Fruit fly (Drosophila melanogaster): ENCODE data around the gene CG7322.

DNA sequence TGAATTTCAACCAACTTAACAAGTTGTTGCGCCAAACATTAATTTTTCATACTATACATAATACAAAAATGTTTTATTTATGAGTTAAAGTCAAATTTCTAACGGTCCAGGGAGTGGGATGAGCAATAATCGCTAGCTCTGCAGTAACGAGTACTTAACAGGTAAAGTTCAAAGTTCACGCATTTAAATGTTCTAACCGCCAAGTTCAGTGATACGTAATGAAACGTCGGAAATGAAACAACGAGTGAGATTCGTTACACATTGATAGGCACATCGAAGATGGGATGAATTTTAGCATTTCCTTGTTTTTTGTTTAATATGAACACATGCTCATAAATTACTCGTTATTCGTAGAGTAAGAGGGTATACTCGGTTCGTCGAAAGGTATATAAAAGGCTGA, 45.4 kb downstream of the CG7322 start:
- TF ChIP-seq CG17806 (tag; optimal IDR thresholded peaks at IDR 0.05): no peak
- no peak for TF ChIP-seq Ets98B (GFP tag; IDR thresholded peaks at IDR 0.05)
- TF ChIP-seq Pif1B (GFP tag; optimal IDR thresholded peaks at IDR 0.05): no peak
- no peak for TF ChIP-seq EcR (GFP tag; optimal IDR thresholded peaks at IDR 0.05)
- TF ChIP-seq CG9948 (tag; optimal IDR thresholded peaks at IDR 0.05): no peak
- no peak for TF ChIP-seq gl (tag; optimal IDR thresholded peaks at IDR 0.05)
- no peak for TF ChIP-seq CG34367 (tag; optimal IDR thresholded peaks at IDR 0.05)
- TF ChIP-seq CG8159 (tag; optimal IDR thresholded peaks at IDR 0.05): no peak
- no peak for TF ChIP-seq CG32121 (GFP tag; IDR thresholded peaks at IDR 0.05)
- TF ChIP-seq CG12605 (GFP tag; IDR thresholded peaks at IDR 0.05): no peak
- no peak for TF ChIP-seq rn (GFP tag; IDR thresholded peaks at IDR 0.05)
- TF ChIP-seq CG15710 (tag; optimal IDR thresholded peaks at IDR 0.05): no peak
- no peak for TF ChIP-seq CG14655 (GFP tag; optimal IDR thresholded peaks at IDR 0.05)
- TF ChIP-seq CG8301 (tag; optimal IDR thresholded peaks at IDR 0.05): no peak

Measured in whole organism, pupa.